Fruit fly (Drosophila melanogaster): ENCODE results near the gene Sarm.

DNA sequence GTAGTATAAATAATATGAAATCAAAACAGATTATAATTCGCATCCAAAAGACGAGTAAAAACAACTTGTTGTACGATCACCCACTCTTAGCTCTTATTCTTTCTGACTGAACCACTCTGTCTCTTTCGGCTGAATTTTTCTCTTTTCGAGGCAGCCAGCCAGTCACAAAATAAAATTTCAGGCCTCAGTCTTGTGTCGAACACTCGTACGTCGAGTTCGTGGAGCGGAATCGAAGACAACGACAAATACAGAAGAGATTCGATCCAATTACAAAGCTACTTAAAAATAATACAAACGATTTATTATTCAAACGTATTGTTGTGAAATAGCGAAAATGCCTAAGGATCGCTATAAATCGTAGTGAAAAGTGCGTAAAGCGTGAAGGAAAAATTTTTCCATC, 13.5 kb downstream of the Sarm start:
- TF ChIP-seq psq (optimal IDR thresholded peaks at IDR 0.05) (no peak), ttk (optimal IDR thresholded peaks at IDR 0.05) (no peak)
